Fruit fly (Drosophila melanogaster): ENCODE data around the gene CG6304.

DNA sequence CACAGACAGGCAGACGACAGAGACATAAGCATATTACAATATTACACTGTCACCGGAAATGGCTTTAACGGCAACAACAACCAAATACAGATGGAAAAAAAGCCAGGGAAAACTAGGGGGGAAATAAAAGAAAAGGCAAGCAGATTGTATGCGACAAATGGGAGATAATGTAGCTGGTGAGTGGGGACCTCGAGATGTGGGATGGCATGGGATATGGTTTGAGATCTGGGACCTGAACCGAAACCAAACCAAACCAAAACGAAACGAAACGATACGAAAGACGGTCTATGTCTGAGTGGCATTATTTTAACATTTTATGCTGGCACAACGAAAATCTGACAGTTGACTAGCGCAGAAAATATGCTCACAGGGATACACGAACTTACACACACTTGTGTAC, 26.7 kb upstream of the CG6304 start:
- no peak for TF ChIP-seq CG8478 (optimal IDR thresholded peaks at IDR 0.05)
- TF ChIP-seq CTCF (optimal IDR thresholded peaks at IDR 0.05), result no peak

All from S2 (cell line).